Fruit fly (Drosophila melanogaster) whole organism: ENCODE measurements around the gene Ptp61F.

ENCODE experiments used
- CG8478 ChIP-seq: fragments of >200 bp; optimal IDR thresholded peaks from 2 replicates; lab custom pipeline; 2018; ENCODE audit warnings: inconsistent platforms
- Dll ChIP-seq: fragments of >200 bp; optimal IDR thresholded peaks from 2 replicates; lab custom pipeline; 2017
- EcR ChIP-seq, 2 experiments: fragments of >200 bp; optimal IDR thresholded peaks; 2 replicates each; lab custom pipeline; 2017; ENCODE audit warnings: missing biosample characterization in 2 of 2, missing genetic modification characterization in 2 of 2, missing genetic modification reagents in 2 of 2
- psq ChIP-seq: fragments of >200 bp; optimal IDR thresholded peaks from 2 replicates; lab custom pipeline; 2017
- usp ChIP-seq: fragments of >200 bp; optimal IDR thresholded peaks from 2 replicates; lab custom pipeline; 2017; ENCODE audit warnings: missing biosample characterization, missing genetic modification characterization, mixed read lengths

dm6 chr3L:1463547-1463946 lies 11.5 kb downstream of the Ptp61F start, which contains the start of gene rho:
- TF ChIP-seq usp (GFP tag; lab: Kevin White, UChicago) (no peak), psq (no peak), EcR (GFP tag; optimal IDR thresholded peaks at IDR 0.05; lab: Kevin White, UChicago) (no peak), CG8478 (lab: Kevin White, UChicago) (no peak), Dll (lab: Kevin White, UChicago) (peak; percentile 27)
